Worm (Caenorhabditis elegans): ENCODE results near the gene Y102A11A.5.
A peak's percentile ranks its signal among the peaks of the same experiment; 100 is the strongest.

The Y102A11A.5 gene

ce11 chrX:2051602-2052001 is 20.2 kb upstream of the Y102A11A.5 start, which contains the start of gene Y102A11A.1:
Gene Y102A11A.1 (plus strand): TSS chrX:2051824.
- TF ChIP-seq elt-2 (tag; optimal IDR thresholded peaks at IDR 0.05) (peak; percentile 14), hlh-8 (tag; optimal IDR thresholded peaks at IDR 0.05) (no peak)

- TF ChIP-seq unc-55 (GFP tag; optimal IDR thresholded peaks at IDR 0.05) (peak; percentile 69), ama-1 (optimal IDR thresholded peaks at IDR 0.05) (no peak), npax-4 (tag; optimal IDR thresholded peaks at IDR 0.05) (no peak), C08G9.2 (tag; optimal IDR thresholded peaks at IDR 0.05) (no peak), ref-2 (tag; optimal IDR thresholded peaks at IDR 0.05) (no peak), nhr-11 (tag; optimal IDR thresholded peaks at IDR 0.05) (no peak), sdc-2 (tag; optimal IDR thresholded peaks at IDR 0.05) (no peak)
Observed at ce11 chrX:2050212-2050611, 18.8 kb upstream of the Y102A11A.5 start.

DNA sequence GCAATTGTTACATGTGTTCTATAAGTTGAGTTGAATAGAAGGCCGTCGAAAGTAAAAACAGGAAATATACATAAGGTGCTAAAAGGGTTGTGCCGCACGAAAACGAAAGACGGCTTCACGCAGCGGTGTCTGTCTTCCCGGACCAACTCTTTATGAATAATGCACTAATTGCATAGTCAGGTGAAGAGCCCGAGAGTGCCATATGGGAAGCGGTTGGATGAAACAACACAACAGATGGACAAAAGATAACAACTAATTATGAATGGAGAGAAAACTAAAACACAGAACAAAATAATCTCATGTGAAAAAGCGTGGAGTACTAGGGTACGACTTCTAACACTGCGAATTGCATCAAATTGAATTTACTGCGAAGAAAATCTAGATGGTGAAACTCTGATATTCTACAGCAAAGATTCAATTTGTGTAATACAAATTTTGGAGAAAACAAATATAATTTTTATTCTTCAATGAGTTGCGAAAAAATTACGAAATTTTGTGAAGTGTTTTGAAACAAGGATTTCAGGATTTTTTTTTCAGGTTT is 17.5 kb upstream of the Y102A11A.5 start:
- TF ChIP-seq ceh-31 (tag; optimal IDR thresholded peaks at IDR 0.05) (peak; percentile 66), unc-86 (tag; optimal IDR thresholded peaks at IDR 0.05) (no peak), syd-9 (tag; optimal IDR thresholded peaks at IDR 0.05) (no peak), sox-4 (tag; optimal IDR thresholded peaks at IDR 0.05) (no peak), unc-55 (GFP tag; optimal IDR thresholded peaks at IDR 0.05) (no peak), pqm-1 (tag; optimal IDR thresholded peaks at IDR 0.05) (no peak), hlh-8 (tag; optimal IDR thresholded peaks at IDR 0.05) (no peak), dmd-4 (tag; optimal IDR thresholded peaks at IDR 0.05; ENCODE audit: borderline replicate concordance) (no peak), rnt-1 (tag; optimal IDR thresholded peaks at IDR 0.05) (no peak), ref-2 (tag; optimal IDR thresholded peaks at IDR 0.05) (peak; percentile 23), eyg-1 (tag; optimal IDR thresholded peaks at IDR 0.05) (no peak), unc-42 (tag; optimal IDR thresholded peaks at IDR 0.05) (peak; percentile 89), unc-3 (GFP tag; conservative IDR thresholded peaks at IDR 0.05) (no peak), unc-3 (tag; optimal IDR thresholded peaks at IDR 0.05) (no peak), hlh-30 (tag; optimal IDR thresholded peaks at IDR 0.05; ENCODE audit: insufficient read depth) (no peak)

ce11 chrX:2047208-2047946 is 16.0 kb upstream of the Y102A11A.5 start:
- no peak for TF ChIP-seq ztf-16 (tag; optimal IDR thresholded peaks at IDR 0.05)
- no peak for TF ChIP-seq ceh-19 (GFP tag; optimal IDR thresholded peaks at IDR 0.05)
- no peak for TF ChIP-seq ceh-30 (tag; optimal IDR thresholded peaks at IDR 0.05)
- no peak for TF ChIP-seq lin-11 (tag; optimal IDR thresholded peaks at IDR 0.05)
- no peak for TF ChIP-seq ets-4 (tag; optimal IDR thresholded peaks at IDR 0.05)
- no peak for TF ChIP-seq Y22D7AL.16 (tag; optimal IDR thresholded peaks at IDR 0.05)
- TF ChIP-seq ceh-14 (tag; optimal IDR thresholded peaks at IDR 0.05): no peak
- TF ChIP-seq unc-42 (tag; optimal IDR thresholded peaks at IDR 0.05): no peak
- no peak for TF ChIP-seq ceh-24 (tag; optimal IDR thresholded peaks at IDR 0.05)
- no peak for TF ChIP-seq fkh-10 (GFP tag; optimal IDR thresholded peaks at IDR 0.05)
- TF ChIP-seq fax-1 (tag; optimal IDR thresholded peaks at IDR 0.05): no peak
- TF ChIP-seq ceh-9 (tag; optimal IDR thresholded peaks at IDR 0.05): no peak
- no peak for TF ChIP-seq ceh-34 (tag; optimal IDR thresholded peaks at IDR 0.05)
- no peak for TF ChIP-seq npax-4 (tag; optimal IDR thresholded peaks at IDR 0.05)
- no peak for TF ChIP-seq pax-1 (tag; optimal IDR thresholded peaks at IDR 0.05)
- TF ChIP-seq pha-2 (tag; optimal IDR thresholded peaks at IDR 0.05): peak; percentile 19
- no peak for TF ChIP-seq ttx-3 (tag; optimal IDR thresholded peaks at IDR 0.05)
- TF ChIP-seq ceh-22 (tag; optimal IDR thresholded peaks at IDR 0.05): peak; percentile 66
- TF ChIP-seq unc-55 (GFP tag; optimal IDR thresholded peaks at IDR 0.05): peak; percentile 66
